Worm (Caenorhabditis elegans) whole organism, L2 larva: ENCODE results near the gene F19C7.2.

Source experiments
- C34F6.9 ChIP-seq: fragments of 150-350 bp; optimal IDR thresholded peaks from 2 replicates; lab custom pipeline; 2014; ENCODE audit warnings: missing biosample characterization, missing genetic modification characterization
- R02D3.7 ChIP-seq: fragments of 150-350 bp; optimal IDR thresholded peaks from 2 replicates; lab custom pipeline; 2014; ENCODE audit warnings: missing biosample characterization, missing genetic modification characterization
- Y55F3AM.14 ChIP-seq: fragments of 200-800 bp; sonication (Bioruptor generic); optimal IDR thresholded peaks from 2 replicates; lab custom pipeline; 2018; ENCODE audit warnings: mild to moderate bottlenecking, missing genetic modification characterization, missing compliant biosample characterization
- ZK546.5 ChIP-seq: sonication (generic microtip); optimal IDR thresholded peaks from 2 replicates; lab custom pipeline; 2017; ENCODE audit warnings: missing biosample characterization, missing genetic modification characterization
- alr-1 ChIP-seq: fragments of 150-350 bp; optimal IDR thresholded peaks from 2 replicates; lab custom pipeline; 2014; ENCODE audit warnings: missing biosample characterization, missing genetic modification characterization
- aly-2 ChIP-seq: fragments of 150-350 bp; optimal IDR thresholded peaks from 2 replicates; lab custom pipeline; 2014; ENCODE audit warnings: missing biosample characterization, missing genetic modification characterization
- blmp-1 ChIP-seq: sonication (generic microtip); optimal IDR thresholded peaks from 2 replicates; lab custom pipeline; 2017; ENCODE audit warnings: missing genetic modification characterization, mild to moderate bottlenecking, missing compliant biosample characterization, antibody characterized with exemption, moderate library complexity; ENCODE audit not compliant: insufficient read depth
- ceh-16 ChIP-seq: fragments of 150-350 bp; optimal IDR thresholded peaks from 2 replicates; lab custom pipeline; 2014; ENCODE audit warnings: missing biosample characterization, missing genetic modification characterization
- ceh-82 ChIP-seq: fragments of 150-350 bp; optimal IDR thresholded peaks from 2 replicates; lab custom pipeline; 2014; ENCODE audit warnings: missing biosample characterization, missing genetic modification characterization
- elt-3 ChIP-seq: sonication (generic microtip); optimal IDR thresholded peaks from 2 replicates; lab custom pipeline; 2017; ENCODE audit warnings: missing biosample characterization, missing genetic modification characterization
- gmeb-1 ChIP-seq: fragments of 150-350 bp; optimal IDR thresholded peaks from 2 replicates; lab custom pipeline; 2014; ENCODE audit warnings: missing biosample characterization, missing genetic modification characterization
- lin-11 ChIP-seq: fragments of 150-350 bp; sonication (generic microtip); optimal IDR thresholded peaks from 2 replicates; lab custom pipeline; 2014; ENCODE audit warnings: missing biosample characterization, missing genetic modification characterization, inconsistent platforms, mixed read lengths
- lin-13 ChIP-seq: fragments of 150-350 bp; optimal IDR thresholded peaks from 2 replicates; lab custom pipeline; 2014; ENCODE audit warnings: missing biosample characterization, missing genetic modification reagents, missing genetic modification characterization
- lsy-2 ChIP-seq, 2 experiments: fragments of 150-350 bp in 1 of 2; sonication (generic microtip) in 1 of 2; optimal IDR thresholded peaks; 2 replicates each; lab custom pipeline; 2014 to 2017; ENCODE audit warnings: missing biosample characterization in 2 of 2, missing genetic modification characterization in 2 of 2
- mbf-1 ChIP-seq: sonication (generic microtip); optimal IDR thresholded peaks from 2 replicates; lab custom pipeline; 2017; ENCODE audit warnings: missing biosample characterization, missing genetic modification characterization
- mdl-1 ChIP-seq, 2 experiments: fragments of 150-350 bp in 1 of 2; sonication (generic microtip) in 1 of 2; optimal IDR thresholded peaks; 2 replicates each; lab custom pipeline; 2017; ENCODE audit warnings: missing biosample characterization in 2 of 2, missing genetic modification characterization in 2 of 2
- nhr-10 ChIP-seq: sonication (generic microtip); optimal IDR thresholded peaks from 2 replicates; lab custom pipeline; 2017; ENCODE audit warnings: missing biosample characterization, missing genetic modification characterization
- nhr-11 ChIP-seq: fragments of 150-350 bp; optimal IDR thresholded peaks from 2 replicates; lab custom pipeline; 2014; ENCODE audit warnings: missing biosample characterization, missing genetic modification characterization
- nhr-129 ChIP-seq: fragments of 150-350 bp; optimal IDR thresholded peaks from 2 replicates; lab custom pipeline; 2014; ENCODE audit warnings: missing biosample characterization, missing genetic modification characterization
- nhr-21 ChIP-seq: fragments of 150-350 bp; optimal IDR thresholded peaks from 2 replicates; lab custom pipeline; 2014; ENCODE audit warnings: missing biosample characterization, missing genetic modification characterization
- nhr-23 ChIP-seq: fragments of 150-350 bp; optimal IDR thresholded peaks from 2 replicates; lab custom pipeline; 2014; ENCODE audit warnings: missing biosample characterization, missing genetic modification reagents, missing genetic modification characterization
- nhr-25 ChIP-seq: fragments of 150-350 bp; sonication (generic microtip); optimal IDR thresholded peaks from 3 replicates; lab custom pipeline; 2014; ENCODE audit warnings: missing biosample characterization, missing genetic modification characterization
- nhr-6 ChIP-seq: fragments of 150-350 bp; optimal IDR thresholded peaks from 2 replicates; lab custom pipeline; 2014; ENCODE audit warnings: missing biosample characterization, missing genetic modification characterization
- nhr-77 ChIP-seq: fragments of 150-350 bp; optimal IDR thresholded peaks from 2 replicates; lab custom pipeline; 2014; ENCODE audit warnings: missing biosample characterization, missing genetic modification characterization
- peb-1 ChIP-seq: fragments of 150-350 bp; optimal IDR thresholded peaks from 2 replicates; lab custom pipeline; 2014; ENCODE audit warnings: missing biosample characterization, missing genetic modification characterization
- sem-4 ChIP-seq: fragments of 150-350 bp; optimal IDR thresholded peaks from 2 replicates; lab custom pipeline; 2014; ENCODE audit warnings: missing biosample characterization, missing genetic modification reagents, missing genetic modification characterization
- sma-9 ChIP-seq, 2 experiments: fragments of 150-350 bp in 1 of 2; sonication (generic microtip) in 1 of 2; optimal IDR thresholded peaks; 2 replicates each; lab custom pipeline; 2014 to 2016; ENCODE audit warnings: missing genetic modification characterization in 2 of 2, mild to moderate bottlenecking in 1 of 2, missing biosample characterization in 1 of 2, missing compliant biosample characterization in 1 of 2, missing genetic modification reagents in 1 of 2, moderate library complexity in 1 of 2
- snpc-4 ChIP-seq: fragments of 150-350 bp; optimal IDR thresholded peaks from 2 replicates; lab custom pipeline; 2014; ENCODE audit warnings: missing biosample characterization, missing genetic modification characterization
- unc-39 ChIP-seq: fragments of 150-350 bp; optimal IDR thresholded peaks from 2 replicates; lab custom pipeline; 2014; ENCODE audit warnings: missing biosample characterization, missing genetic modification characterization
- unc-55 ChIP-seq: fragments of 150-350 bp; sonication (generic microtip); optimal IDR thresholded peaks from 3 replicates; lab custom pipeline; 2014; ENCODE audit warnings: missing biosample characterization, missing genetic modification reagents, missing genetic modification characterization
- unc-62 ChIP-seq: fragments of 150-350 bp; optimal IDR thresholded peaks from 2 replicates; lab custom pipeline; 2014; ENCODE audit warnings: missing biosample characterization, missing genetic modification reagents, missing genetic modification characterization
- ztf-11 ChIP-seq: sonication (generic microtip); optimal IDR thresholded peaks from 2 replicates; lab custom pipeline; 2017; ENCODE audit warnings: missing biosample characterization, missing genetic modification characterization

The F19C7.2 gene

DNA sequence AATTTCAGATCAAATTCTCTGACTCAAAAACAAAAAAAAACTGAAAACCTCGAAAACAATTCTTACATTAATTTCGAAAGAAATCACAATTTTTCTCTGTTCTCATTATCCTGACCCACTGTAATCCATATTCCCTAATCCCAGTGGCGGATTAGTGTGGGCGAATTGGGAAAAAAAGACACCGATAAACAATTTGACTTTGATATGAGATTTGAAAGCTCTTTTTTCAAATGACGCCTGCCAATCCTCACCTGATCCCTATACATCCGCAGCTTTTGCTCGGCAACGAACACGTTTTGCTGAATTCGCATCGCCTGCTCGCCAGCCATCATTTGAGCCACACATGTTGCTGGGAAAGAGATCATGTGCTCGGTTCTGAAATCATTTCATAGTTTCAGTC is 12.0 kb downstream of the F19C7.2 start:
- no peak for TF ChIP-seq unc-39
- no peak for TF ChIP-seq nhr-25 (tag; lab: Kevin White, UChicago)
- TF ChIP-seq aly-2 (tag; lab: Kevin White, UChicago) = no peak
- TF ChIP-seq nhr-77 (tag; lab: Kevin White, UChicago) = no peak
- no peak for TF ChIP-seq unc-55 (GFP tag; lab: Kevin White, UChicago)

DNA sequence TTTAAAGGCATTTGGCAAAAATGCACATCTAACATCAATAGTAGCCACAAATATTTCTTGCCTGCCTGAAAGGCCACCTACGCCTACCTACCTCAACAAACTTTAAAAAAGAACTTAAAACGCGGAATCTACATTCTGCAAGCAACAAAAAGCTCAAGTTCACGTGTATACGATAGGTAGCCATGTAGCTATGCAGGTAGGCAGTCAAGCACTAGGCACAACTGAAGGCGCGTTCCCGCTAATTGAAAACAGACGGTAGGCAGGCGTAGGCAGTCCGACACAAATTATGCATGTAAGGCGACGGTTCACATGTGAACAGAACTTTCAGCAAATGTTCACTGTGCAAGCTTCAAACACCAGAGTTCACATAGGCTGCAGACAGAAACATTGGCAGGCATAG is 12.8 kb downstream of the F19C7.2 start:
- TF ChIP-seq ceh-82 (tag; lab: Kevin White, UChicago) (no peak), mbf-1 (tag; lab: Kevin White, UChicago) (no peak), aly-2 (tag; lab: Kevin White, UChicago) (no peak), nhr-21 (no peak), unc-62 (GFP tag; lab: Kevin White, UChicago) (no peak), alr-1 (tag; lab: Kevin White, UChicago) (no peak), mdl-1 (tag; optimal IDR thresholded peaks at IDR 0.05; lab: Kevin White, UChicago) (no peak), nhr-6 (tag; lab: Kevin White, UChicago) (no peak), peb-1 (tag; lab: Kevin White, UChicago) (no peak), lsy-2 (tag; optimal IDR thresholded peaks at IDR 0.05; lab: Kevin White, UChicago) (no peak), unc-55 (GFP tag; lab: Kevin White, UChicago) (no peak), ceh-16 (no peak), C34F6.9 (tag; lab: Kevin White, UChicago) (no peak), blmp-1 (tag; lab: Kevin White, UChicago) (no peak)

DNA sequence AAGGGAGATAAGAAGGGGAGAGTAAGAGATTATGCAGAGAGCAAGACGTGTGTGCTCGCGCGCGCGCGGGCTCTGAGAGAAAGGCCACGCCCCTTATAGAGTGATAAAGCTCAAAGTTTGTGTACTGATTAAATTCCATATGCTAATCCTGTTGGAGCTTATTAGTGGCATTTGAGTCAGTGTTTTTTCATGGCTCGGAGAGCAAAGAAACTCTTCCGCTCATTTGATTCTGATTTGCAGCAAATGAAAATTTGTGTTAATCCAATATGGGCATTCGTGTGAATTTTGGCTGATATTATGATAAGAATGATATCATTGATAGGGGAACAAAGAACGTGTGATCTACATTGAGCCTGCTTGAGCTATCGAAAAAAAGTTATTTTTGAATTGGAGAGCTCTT is 13.8 kb downstream of the F19C7.2 start:
- peak; percentile 24 for TF ChIP-seq lin-11 (tag; lab: Kevin White, UChicago)
- TF ChIP-seq nhr-10 (tag; lab: Kevin White, UChicago) = no peak

ce11 chrIV:4623852-4624251 is 24.1 kb downstream of the F19C7.2 start:
- TF ChIP-seq nhr-11 (no peak), ceh-16 (no peak), snpc-4 (tag; lab: Kevin White, UChicago) (no peak), sem-4 (tag; lab: Kevin White, UChicago) (no peak), mbf-1 (tag; lab: Kevin White, UChicago) (no peak), nhr-10 (tag; lab: Kevin White, UChicago) (no peak), nhr-25 (tag; lab: Kevin White, UChicago) (no peak), nhr-6 (tag; lab: Kevin White, UChicago) (no peak), unc-55 (GFP tag; lab: Kevin White, UChicago) (no peak), nhr-77 (tag; lab: Kevin White, UChicago) (no peak), lin-11 (tag; lab: Kevin White, UChicago) (no peak), C34F6.9 (tag; lab: Kevin White, UChicago) (no peak), elt-3 (tag; lab: Kevin White, UChicago) (no peak), lin-13 (GFP tag; lab: Kevin White, UChicago) (no peak)
- TF ChIP-seq, all 48 proteins: peak for 0

DNA sequence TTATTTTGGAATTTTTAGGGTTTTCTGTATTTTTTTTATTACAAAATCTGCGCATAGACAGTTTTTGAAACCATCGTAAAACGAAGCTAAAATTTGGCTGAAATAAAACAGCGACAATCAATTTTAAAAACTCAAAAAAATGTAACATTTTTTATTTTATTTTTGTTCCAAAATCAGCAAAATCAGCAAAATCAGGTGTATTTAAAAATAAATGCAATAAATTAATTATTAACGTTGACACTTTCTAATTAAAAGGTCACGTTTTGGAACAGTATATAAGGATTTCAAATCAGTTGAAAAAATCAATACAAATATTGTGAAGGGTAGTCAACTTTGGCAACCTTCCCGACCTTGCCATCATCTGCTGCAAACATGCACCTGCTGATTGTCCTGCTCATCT is 33.6 kb downstream of the F19C7.2 start, which contains the start of gene R105.1:
R105.1 (plus strand) TSS at position 301 of the 400 bp plus-strand sequence.
- TF ChIP-seq ztf-11 (tag; lab: Kevin White, UChicago) = no peak
- TF ChIP-seq R02D3.7 (tag; lab: Kevin White, UChicago) = no peak
- no peak for TF ChIP-seq ceh-16
- TF ChIP-seq gmeb-1 = no peak
- no peak for TF ChIP-seq nhr-77 (tag; lab: Kevin White, UChicago)
- TF ChIP-seq mbf-1 (tag; lab: Kevin White, UChicago) = no peak
- TF ChIP-seq ZK546.5 (tag; lab: Kevin White, UChicago) = no peak

DNA sequence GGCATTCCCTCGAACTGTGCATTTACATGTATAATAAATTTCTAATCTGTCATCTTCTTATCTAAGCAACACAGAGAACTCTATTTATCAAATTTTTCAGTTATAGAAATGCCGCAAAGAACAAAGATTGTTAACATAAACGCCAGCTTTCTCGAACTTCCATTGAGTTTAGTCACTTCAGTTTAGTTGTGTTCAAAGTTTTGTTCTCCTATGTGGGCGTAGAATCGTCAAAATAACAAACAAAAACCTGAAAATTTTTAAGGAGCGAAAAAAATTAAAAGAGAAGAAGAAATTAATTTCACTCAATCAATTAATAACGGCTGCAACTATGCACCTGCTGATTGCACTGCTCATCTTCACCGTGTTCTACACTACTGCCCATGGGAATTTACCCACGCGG is 36.2 kb downstream of the F19C7.2 start, which contains the start of gene R105.5:
R105.5 (plus strand) TSS at position 301 of the 400 bp plus-strand sequence.
- TF ChIP-seq Y55F3AM.14 (GFP tag; lab: Kevin White, UChicago) (no peak), sma-9 (GFP tag; optimal IDR thresholded peaks at IDR 0.05; lab: Kevin White, UChicago) (no peak), sma-9 (tag; optimal IDR thresholded peaks at IDR 0.05; lab: Kevin White, UChicago) (no peak), elt-3 (tag; lab: Kevin White, UChicago) (no peak), unc-55 (GFP tag; lab: Kevin White, UChicago) (no peak), mdl-1 (tag; optimal IDR thresholded peaks at IDR 0.05; lab: Kevin White, UChicago) (no peak), lin-11 (tag; lab: Kevin White, UChicago) (no peak), nhr-23 (no peak), nhr-6 (tag; lab: Kevin White, UChicago) (no peak), lin-13 (GFP tag; lab: Kevin White, UChicago) (no peak), nhr-129 (tag; lab: Kevin White, UChicago) (no peak)
